Fruit fly (Drosophila melanogaster): ENCODE measurements around the gene hep.

Gene hep

DNA sequence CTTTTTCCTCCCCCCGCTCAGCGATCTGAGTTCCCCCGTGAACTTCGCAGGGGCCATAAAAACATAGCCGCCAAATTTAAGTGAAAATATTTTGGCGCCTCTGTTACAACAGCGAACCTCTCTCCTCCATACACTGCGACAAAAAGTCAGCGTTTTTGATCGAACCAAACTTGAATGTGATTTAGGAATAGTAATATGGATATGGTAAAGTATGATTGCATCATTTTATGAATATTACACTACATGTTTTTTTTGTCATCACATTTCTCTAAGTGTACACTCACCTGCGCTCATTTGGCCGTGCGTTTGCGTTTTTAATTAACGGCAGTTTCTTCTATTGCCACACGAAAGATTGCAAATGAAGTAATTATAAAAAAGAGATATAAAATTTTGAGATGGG lies 45.5 kb upstream of the hep start (continued):
- TF ChIP-seq CG2875 (GFP tag; optimal IDR thresholded peaks at IDR 0.05), result peak; percentile 45
- no peak for TF ChIP-seq ac (GFP tag; optimal IDR thresholded peaks at IDR 0.05)
- no peak for TF ChIP-seq sug (tag; optimal IDR thresholded peaks at IDR 0.05)
- peak; percentile 17 for TF ChIP-seq CG10462 (GFP tag; optimal IDR thresholded peaks at IDR 0.05)
- no peak for TF ChIP-seq hkb (optimal IDR thresholded peaks at IDR 0.05)
- peak; percentile 68 for TF ChIP-seq hkb (GFP tag; IDR thresholded peaks at IDR 0.05)
- no peak for TF ChIP-seq CG17912 (GFP tag; optimal IDR thresholded peaks at IDR 0.05)
- no peak for TF ChIP-seq TFAM (GFP tag; optimal IDR thresholded peaks at IDR 0.05)
- peak; percentile 28 for TF ChIP-seq btn (GFP tag; optimal IDR thresholded peaks at IDR 0.05)
- TF ChIP-seq ind (GFP tag; optimal IDR thresholded peaks at IDR 0.05), result peak; percentile 74
- TF ChIP-seq Trl (optimal IDR thresholded peaks at IDR 0.05), result no peak
- no peak for TF ChIP-seq Trl (GFP tag; optimal IDR thresholded peaks at IDR 0.05)
- TF ChIP-seq chn (GFP tag; optimal IDR thresholded peaks at IDR 0.05), result peak; percentile 25
- peak; percentile 61 for TF ChIP-seq CG8388 (GFP tag; optimal IDR thresholded peaks at IDR 0.05)
- TF ChIP-seq crc (GFP tag; optimal IDR thresholded peaks at IDR 0.05), result no peak
- TF ChIP-seq z (GFP tag; IDR thresholded peaks at IDR 0.05), result no peak
- TF ChIP-seq Xrp1 (GFP tag; IDR thresholded peaks at IDR 0.05), result peak; percentile 63
- TF ChIP-seq ham (GFP tag; IDR thresholded peaks at IDR 0.05), result no peak
- TF ChIP-seq gt (GFP tag; IDR thresholded peaks at IDR 0.05), result no peak
- no peak for TF ChIP-seq CrebB (tag; optimal IDR thresholded peaks at IDR 0.05)
- peak; percentile 39 for TF ChIP-seq cwo (GFP tag; optimal IDR thresholded peaks at IDR 0.05)
- peak; percentile 54; the same call in 1 of the 3 replicates for TF ChIP-seq CG11695 (GFP tag; IDR thresholded peaks at IDR 0.05)
- TF ChIP-seq CG17385 (GFP tag; optimal IDR thresholded peaks at IDR 0.05), result peak; percentile 60
- TF ChIP-seq abd-A (tag; optimal IDR thresholded peaks at IDR 0.05), result no peak
- TF ChIP-seq CG5953 (GFP tag; IDR thresholded peaks at IDR 0.05), result peak; percentile 39; the same call in 1 of the 2 replicates
- TF ChIP-seq Dad (GFP tag; optimal IDR thresholded peaks at IDR 0.05), result no peak
- peak; percentile 36; the same call in 1 of the 2 replicates for TF ChIP-seq crol (GFP tag; IDR thresholded peaks at IDR 0.05)
- no peak for TF ChIP-seq CG11696 (GFP tag; IDR thresholded peaks at IDR 0.05)
- TF ChIP-seq CG10321 (GFP tag; IDR thresholded peaks at IDR 0.05), result no peak
- no peak for TF ChIP-seq Elba2 (GFP tag; optimal IDR thresholded peaks at IDR 0.05)
- no peak for TF ChIP-seq Dfd (GFP tag; optimal IDR thresholded peaks at IDR 0.05)
- TF ChIP-seq CG10366 (GFP tag; IDR thresholded peaks at IDR 0.05), result peak; percentile 60
- peak; percentile 20 for TF ChIP-seq zen (tag; optimal IDR thresholded peaks at IDR 0.05)
- TF ChIP-seq nerfin-2 (GFP tag; IDR thresholded peaks at IDR 0.05; ENCODE audit: partially characterized antibody), result no peak
- TF ChIP-seq CG8765 (GFP tag; IDR thresholded peaks at IDR 0.05), result no peak
- TF ChIP-seq HLH4C (GFP tag; IDR thresholded peaks at IDR 0.05; ENCODE audit: partially characterized antibody), result no peak
- peak; percentile 23; the same call in 1 of the 2 replicates for TF ChIP-seq ara (GFP tag; IDR thresholded peaks at IDR 0.05)
- no peak for TF ChIP-seq CG7745 (tag; optimal IDR thresholded peaks at IDR 0.05)
- peak; percentile 8 for TF ChIP-seq Sry-δ (GFP tag; optimal IDR thresholded peaks at IDR 0.05)
- 0 out of 3 replicates have a peak, but pooled peaks have one; percentile 41 for TF ChIP-seq CG3726 (GFP tag; IDR thresholded peaks at IDR 0.05)
- TF ChIP-seq BEAF-32 (GFP tag; optimal IDR thresholded peaks at IDR 0.05), result no peak
- 0 out of 2 replicates have a peak, but pooled peaks have one; percentile 35 for TF ChIP-seq CG32772 (GFP tag; IDR thresholded peaks at IDR 0.05)
- 0 out of 2 replicates have a peak, but pooled peaks have one; percentile 33 for TF ChIP-seq E2f2 (GFP tag; IDR thresholded peaks at IDR 0.05)
- TF ChIP-seq ken (GFP tag; IDR thresholded peaks at IDR 0.05), result peak; percentile 78
- TF ChIP-seq exex (tag; optimal IDR thresholded peaks at IDR 0.05), result no peak
- TF ChIP-seq ato (GFP tag; IDR thresholded peaks at IDR 0.05; ENCODE audit: partially characterized antibody), result no peak
- TF ChIP-seq lmd (GFP tag; IDR thresholded peaks at IDR 0.05), result peak; percentile 53
- peak; percentile 47 to 63 for TF ChIP-seq dpn (GFP tag; optimal IDR thresholded peaks at IDR 0.05)
- TF ChIP-seq CHES-1-like (GFP tag; optimal IDR thresholded peaks at IDR 0.05), result peak; percentile 13
- TF ChIP-seq ewg (GFP tag; optimal IDR thresholded peaks at IDR 0.05), result peak; percentile 34
- TF ChIP-seq usp (GFP tag; optimal IDR thresholded peaks at IDR 0.05), result no peak
- TF ChIP-seq HLHmδ (GFP tag; optimal IDR thresholded peaks at IDR 0.05), result no peak

Data from whole organism, embryonic.